Worm (Caenorhabditis elegans) whole organism, L3 larva: ENCODE measurements around the gene F29B9.5.
A peak's percentile ranks its signal among the peaks of the same experiment; 100 is the strongest.

Experiments used
- R02D3.7 ChIP-seq: fragments of 150-350 bp; optimal IDR thresholded peaks from 2 replicates; lab custom pipeline; 2014; ENCODE audit warnings: missing biosample characterization, missing genetic modification characterization
- ZK546.5 ChIP-seq: sonication (generic microtip); optimal IDR thresholded peaks from 2 replicates; lab custom pipeline; 2017; ENCODE audit warnings: missing biosample characterization, missing genetic modification characterization
- aly-2 ChIP-seq: fragments of 150-350 bp; optimal IDR thresholded peaks from 2 replicates; lab custom pipeline; 2014; ENCODE audit warnings: missing biosample characterization, missing genetic modification characterization
- ceh-16 ChIP-seq: sonication (generic microtip); optimal IDR thresholded peaks from 2 replicates; lab custom pipeline; 2017; ENCODE audit warnings: missing biosample characterization, missing genetic modification characterization
- ceh-28 ChIP-seq: fragments of 150-350 bp; optimal IDR thresholded peaks from 2 replicates; lab custom pipeline; 2014; ENCODE audit warnings: missing biosample characterization, missing genetic modification reagents, missing genetic modification characterization
- ceh-9 ChIP-seq: sonication (generic microtip); optimal IDR thresholded peaks from 2 replicates; lab custom pipeline; 2018; ENCODE audit warnings: missing biosample characterization, missing genetic modification characterization
- daf-12 ChIP-seq: fragments of 150-350 bp; optimal IDR thresholded peaks from 2 replicates; lab custom pipeline; 2014; ENCODE audit warnings: missing biosample characterization, missing genetic modification reagents, missing genetic modification characterization
- egl-27 ChIP-seq: sonication (generic microtip); optimal IDR thresholded peaks from 4 replicates; lab custom pipeline; 2017; ENCODE audit warnings: missing biosample characterization, missing genetic modification reagents, missing genetic modification characterization
- egl-5 ChIP-seq: fragments of 150-350 bp; optimal IDR thresholded peaks from 2 replicates; lab custom pipeline; 2017; ENCODE audit warnings: missing biosample characterization, missing genetic modification reagents, missing genetic modification characterization, inconsistent platforms
- elt-1 ChIP-seq: fragments of 150-350 bp; optimal IDR thresholded peaks from 2 replicates; lab custom pipeline; 2014; ENCODE audit warnings: missing biosample characterization, missing genetic modification characterization
- fkh-10 ChIP-seq: sonication (generic microtip); optimal IDR thresholded peaks from 2 replicates; lab custom pipeline; 2017; ENCODE audit warnings: missing biosample characterization, missing genetic modification reagents, missing genetic modification characterization
- fkh-2 ChIP-seq: fragments of 150-350 bp; optimal IDR thresholded peaks from 2 replicates; lab custom pipeline; 2014; ENCODE audit warnings: missing biosample characterization, missing genetic modification reagents, missing genetic modification characterization
- hmg-11 ChIP-seq: sonication (generic microtip); optimal IDR thresholded peaks from 2 replicates; lab custom pipeline; 2016; ENCODE audit warnings: missing genetic modification characterization, missing compliant biosample characterization
- jun-1 ChIP-seq: fragments of 150-350 bp; optimal IDR thresholded peaks from 2 replicates; lab custom pipeline; 2014; ENCODE audit warnings: missing biosample characterization, missing genetic modification reagents, missing genetic modification characterization
- lin-39 ChIP-seq: fragments of 150-350 bp; optimal IDR thresholded peaks from 2 replicates; lab custom pipeline; 2018; ENCODE audit warnings: missing biosample characterization, missing genetic modification reagents, missing genetic modification characterization
- lsy-12 ChIP-seq: sonication (generic microtip); optimal IDR thresholded peaks from 2 replicates; lab custom pipeline; 2016; ENCODE audit warnings: mild to moderate bottlenecking, missing genetic modification characterization, missing compliant biosample characterization
- mdl-1 ChIP-seq: fragments of 150-350 bp; optimal IDR thresholded peaks from 2 replicates; lab custom pipeline; 2014; ENCODE audit warnings: missing biosample characterization, missing genetic modification characterization
- nfya-1 ChIP-seq: sonication (generic microtip); optimal IDR thresholded peaks from 2 replicates; lab custom pipeline; 2017; ENCODE audit warnings: missing genetic modification characterization, mild to moderate bottlenecking, missing compliant biosample characterization, antibody characterized with exemption, moderate library complexity; ENCODE audit not compliant: insufficient read depth
- nhr-11 ChIP-seq: fragments of 150-350 bp; optimal IDR thresholded peaks from 2 replicates; lab custom pipeline; 2014; ENCODE audit warnings: missing biosample characterization, missing genetic modification characterization
- nhr-12 ChIP-seq: fragments of 150-350 bp; optimal IDR thresholded peaks from 2 replicates; lab custom pipeline; 2014; ENCODE audit warnings: missing biosample characterization, missing genetic modification characterization
- nhr-23 ChIP-seq: fragments of 150-350 bp; optimal IDR thresholded peaks from 2 replicates; lab custom pipeline; 2014; ENCODE audit warnings: missing biosample characterization, missing genetic modification reagents, missing genetic modification characterization
- nhr-237 ChIP-seq: fragments of 150-350 bp; optimal IDR thresholded peaks from 2 replicates; lab custom pipeline; 2014; ENCODE audit warnings: missing biosample characterization, missing genetic modification characterization
- nhr-25 ChIP-seq: sonication (generic microtip); optimal IDR thresholded peaks from 2 replicates; lab custom pipeline; 2017; ENCODE audit warnings: missing biosample characterization, missing genetic modification characterization
- nhr-28 ChIP-seq: fragments of 150-350 bp; optimal IDR thresholded peaks from 2 replicates; lab custom pipeline; 2014; ENCODE audit warnings: missing biosample characterization, missing genetic modification characterization
- nhr-76 ChIP-seq: fragments of 150-350 bp; sonication (generic microtip); optimal IDR thresholded peaks from 5 replicates; lab custom pipeline; 2014; ENCODE audit warnings: missing biosample characterization, missing genetic modification characterization
- pha-4 ChIP-seq: fragments of 150-350 bp; optimal IDR thresholded peaks from 2 replicates; lab custom pipeline; 2014; ENCODE audit warnings: missing biosample characterization, missing genetic modification reagents, missing genetic modification characterization
- pqm-1 ChIP-seq: fragments of 150-350 bp; optimal IDR thresholded peaks from 2 replicates; lab custom pipeline; 2017; ENCODE audit warnings: missing biosample characterization, missing genetic modification characterization, inconsistent platforms
- sea-2 ChIP-seq: fragments of 150-350 bp; sonication (generic microtip); optimal IDR thresholded peaks from 4 replicates; lab custom pipeline; 2014; ENCODE audit warnings: missing biosample characterization, missing genetic modification reagents, missing genetic modification characterization
- skn-1 ChIP-seq: fragments of 150-350 bp; optimal IDR thresholded peaks from 2 replicates; lab custom pipeline; 2014; ENCODE audit warnings: missing biosample characterization, missing genetic modification characterization
- tbx-2 ChIP-seq: sonication (generic microtip); optimal IDR thresholded peaks from 2 replicates; lab custom pipeline; 2016; ENCODE audit warnings: mild to moderate bottlenecking, missing genetic modification characterization, missing compliant biosample characterization
- unc-39 ChIP-seq: sonication (generic microtip); optimal IDR thresholded peaks from 4 replicates; lab custom pipeline; 2017; ENCODE audit warnings: missing biosample characterization, missing genetic modification characterization
- unc-62 ChIP-seq: fragments of 150-350 bp; sonication (generic microtip); optimal IDR thresholded peaks from 4 replicates; lab custom pipeline; 2014; ENCODE audit warnings: missing biosample characterization, missing genetic modification reagents, missing genetic modification characterization
- zag-1 ChIP-seq: fragments of 150-350 bp; optimal IDR thresholded peaks from 2 replicates; lab custom pipeline; 2014; ENCODE audit warnings: missing biosample characterization, missing genetic modification characterization
- ztf-11 ChIP-seq: fragments of 150-350 bp; optimal IDR thresholded peaks from 2 replicates; lab custom pipeline; 2014; ENCODE audit warnings: missing biosample characterization, missing genetic modification characterization
- ztf-4 ChIP-seq: fragments of 150-350 bp; optimal IDR thresholded peaks from 2 replicates; lab custom pipeline; 2014; ENCODE audit warnings: missing biosample characterization, missing genetic modification characterization

The F29B9.5 gene

DNA sequence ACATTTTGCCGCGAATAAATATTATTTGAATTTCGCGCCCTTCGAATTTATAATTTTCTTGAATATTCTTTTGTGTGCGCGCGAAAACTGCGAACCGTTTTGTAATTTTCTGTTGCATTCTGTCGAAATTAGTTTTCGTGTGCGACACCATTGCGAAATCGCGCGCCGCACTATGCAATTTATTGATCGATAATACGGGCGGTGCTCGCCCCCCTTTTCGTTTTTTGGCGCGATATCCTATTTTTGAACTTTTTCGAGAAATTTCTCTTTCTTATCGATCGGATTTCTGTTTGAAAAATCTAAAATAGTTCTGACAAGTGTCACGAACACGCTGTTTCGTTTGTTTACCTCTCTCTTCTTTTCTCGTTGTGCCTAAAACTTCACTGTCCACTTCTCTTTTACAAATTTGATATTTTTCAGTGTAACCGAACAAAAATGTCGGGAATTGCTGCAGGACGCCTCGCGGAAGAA, 1.6 kb upstream of the F29B9.5 start, which contains the start of gene ubc-9 (continued):
- peak; percentile 37 for TF ChIP-seq jun-1 (tag; lab: Kevin White, UChicago)
- no peak for TF ChIP-seq pqm-1
- TF ChIP-seq fkh-10 = no peak
- TF ChIP-seq egl-5 (tag; lab: Kevin White, UChicago) = peak; percentile 40
- no peak for TF ChIP-seq R02D3.7 (tag; lab: Kevin White, UChicago)
- TF ChIP-seq egl-27 (tag; lab: Kevin White, UChicago) = no peak
- TF ChIP-seq, all 47 proteins: peak for 15

DNA sequence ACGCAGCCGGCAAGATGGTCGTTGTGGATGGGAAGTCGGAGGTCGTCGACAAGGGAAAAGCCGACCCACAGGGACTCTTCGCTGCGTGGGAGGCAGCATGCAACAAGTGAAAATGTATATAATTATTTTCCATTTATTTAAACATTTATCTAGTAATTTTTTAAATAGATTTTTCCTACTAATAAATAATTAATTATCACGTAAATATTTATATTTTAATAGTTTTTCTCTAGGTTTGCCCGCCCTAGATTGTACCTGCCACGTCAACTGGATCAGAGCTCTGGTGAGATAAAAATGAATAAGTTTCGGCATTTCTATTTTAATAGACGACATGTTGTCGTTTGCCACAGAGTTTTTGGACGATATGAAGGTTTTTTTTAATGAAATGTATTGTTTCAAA, 747 bp downstream of the F29B9.5 start, which contains the start of gene psr-1:
Gene psr-1, plus strand, starts transcription at position 301 of the 400 bp plus-strand sequence.
- TF ChIP-seq elt-1 (tag; lab: Kevin White, UChicago) (no peak), lsy-12 (tag; lab: Kevin White, UChicago) (no peak), hmg-11 (no peak), nhr-23 (tag; lab: Kevin White, UChicago) (no peak), ZK546.5 (tag; lab: Kevin White, UChicago) (no peak), nhr-28 (tag; lab: Kevin White, UChicago) (no peak), aly-2 (tag; lab: Kevin White, UChicago) (no peak), R02D3.7 (tag; lab: Kevin White, UChicago) (no peak), unc-62 (GFP tag; lab: Kevin White, UChicago) (no peak), zag-1 (tag; lab: Kevin White, UChicago) (no peak), nhr-76 (no peak), nfya-1 (tag; lab: Kevin White, UChicago) (no peak), ceh-16 (tag; lab: Kevin White, UChicago) (no peak), ceh-9 (tag; lab: Kevin White, UChicago) (no peak), unc-39 (tag; lab: Kevin White, UChicago) (no peak), ztf-11 (tag; lab: Kevin White, UChicago) (no peak), ceh-28 (tag; lab: Kevin White, UChicago) (no peak), pha-4 (no peak), nhr-12 (no peak), tbx-2 (tag; lab: Kevin White, UChicago) (no peak)

DNA sequence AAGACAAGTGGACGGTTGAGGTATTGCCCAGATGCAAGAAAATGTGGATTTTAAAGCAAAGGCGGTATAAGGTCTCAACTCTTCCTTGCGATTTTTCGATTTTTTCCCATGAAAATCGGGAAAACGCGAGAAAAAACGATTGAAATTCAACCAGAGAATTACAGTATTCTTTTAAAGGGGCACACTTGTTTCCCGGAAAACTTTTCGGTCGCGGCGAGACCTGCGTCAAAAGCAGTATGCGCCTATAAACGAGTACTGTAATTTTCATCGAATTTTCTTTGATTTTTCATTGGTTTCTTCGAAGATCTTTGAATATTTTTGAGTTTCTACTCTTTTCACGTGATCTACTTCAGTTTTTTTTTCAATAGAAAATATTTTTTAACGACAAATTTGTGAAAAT, 1.5 kb downstream of the F29B9.5 start:
- no peak for TF ChIP-seq hmg-11
- no peak for TF ChIP-seq unc-62 (GFP tag; lab: Kevin White, UChicago)
- no peak for TF ChIP-seq nhr-25 (tag; lab: Kevin White, UChicago)
- no peak for TF ChIP-seq fkh-10
- no peak for TF ChIP-seq skn-1 (tag; lab: Kevin White, UChicago)
- TF ChIP-seq nhr-28 (tag; lab: Kevin White, UChicago) = no peak
- no peak for TF ChIP-seq ztf-4 (tag; lab: Kevin White, UChicago)
- no peak for TF ChIP-seq mdl-1

DNA sequence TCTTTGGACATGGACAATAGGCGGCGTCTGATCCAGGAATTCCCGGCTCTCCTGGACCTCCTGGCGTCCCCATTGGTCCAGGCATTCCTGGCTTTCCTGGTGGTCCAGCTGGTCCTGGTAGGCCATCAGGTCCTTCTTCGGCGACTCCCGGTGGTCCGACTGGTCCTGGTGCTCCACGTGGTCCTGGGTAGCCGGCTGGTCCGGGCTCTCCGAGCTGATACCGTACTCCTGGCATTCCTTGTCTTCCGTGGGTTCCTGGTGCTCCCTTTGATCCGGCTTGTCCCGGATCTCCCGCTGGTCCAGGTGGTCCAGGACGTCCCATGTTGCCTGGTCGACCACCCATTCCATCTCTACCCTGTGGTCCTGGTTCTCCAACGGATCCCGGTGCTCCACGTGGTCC, 3.8 kb downstream of the F29B9.5 start:
- TF ChIP-seq skn-1 (tag; lab: Kevin White, UChicago) = no peak
- peak; percentile 10 for TF ChIP-seq lin-39 (tag; lab: Kevin White, UChicago)
- TF ChIP-seq ztf-11 (tag; lab: Kevin White, UChicago) = no peak
- no peak for TF ChIP-seq aly-2 (tag; lab: Kevin White, UChicago)
- no peak for TF ChIP-seq fkh-10
- no peak for TF ChIP-seq unc-62 (GFP tag; lab: Kevin White, UChicago)

- TF ChIP-seq elt-1 (tag; lab: Kevin White, UChicago) = no peak
- no peak for TF ChIP-seq ztf-4 (tag; lab: Kevin White, UChicago)
- no peak for TF ChIP-seq ceh-9 (tag; lab: Kevin White, UChicago)
- no peak for TF ChIP-seq sea-2 (GFP tag; lab: Kevin White, UChicago)
- TF ChIP-seq fkh-10 = no peak
- TF ChIP-seq nfya-1 (tag; lab: Kevin White, UChicago) = no peak
- no peak for TF ChIP-seq daf-12 (tag; lab: Kevin White, UChicago)
- no peak for TF ChIP-seq fkh-2 (tag; lab: Kevin White, UChicago)
- no peak for TF ChIP-seq nhr-23 (tag; lab: Kevin White, UChicago)
- no peak for TF ChIP-seq nhr-11
- no peak for TF ChIP-seq pha-4
- TF ChIP-seq nhr-237 = no peak
Observed at ce11 chrIV:4656380-4656779, 4.2 kb downstream of the F29B9.5 start.
